Worm (Caenorhabditis elegans) whole organism, young adult: ENCODE results near the gene C37H5.5.

ENCODE experiments used
- B0019.2 ChIP-seq: fragments of 200-800 bp; sonication (Bioruptor generic); conservative IDR thresholded peaks from 2 replicates; pipeline ENCODE4 v1.3.6; 2022; ENCODE audit warnings: missing genetic modification reagents, missing genetic modification characterization, missing compliant biosample characterization
- B0336.3 ChIP-seq: fragments of 200-800 bp; sonication (Bioruptor generic); IDR thresholded peaks from 2 replicates; pipeline ENCODE4 v1.3.6; 2022; ENCODE audit warnings: missing genetic modification characterization, missing compliant biosample characterization
- C17E4.6 ChIP-seq: fragments of 200-800 bp; sonication (Bioruptor generic); IDR thresholded peaks from 2 replicates; pipeline ENCODE4 v1.3.6; 2022; ENCODE audit warnings: missing genetic modification reagents, missing genetic modification characterization, missing compliant biosample characterization
- F10E7.11 ChIP-seq: sonication (generic microtip); optimal IDR thresholded peaks from 2 replicates; lab custom pipeline; 2017; ENCODE audit warnings: mild to moderate bottlenecking, missing genetic modification characterization, moderate library complexity, missing compliant biosample characterization
- F23B12.7 ChIP-seq: sonication (generic microtip); optimal IDR thresholded peaks from 2 replicates; lab custom pipeline; 2017; ENCODE audit warnings: missing genetic modification characterization, mild to moderate bottlenecking, missing compliant biosample characterization, antibody characterized with exemption, moderate library complexity; ENCODE audit not compliant: insufficient read depth
- F37B4.10 ChIP-seq: fragments of 200-800 bp; sonication (Bioruptor generic); IDR thresholded peaks from 2 replicates; pipeline ENCODE4 v1.3.6; 2022; ENCODE audit warnings: missing genetic modification characterization, missing compliant biosample characterization
- F39B2.1 ChIP-seq: fragments of 200-800 bp; sonication (Bioruptor generic); IDR thresholded peaks from 2 replicates; pipeline ENCODE4 v1.3.6; 2022; ENCODE audit warnings: missing genetic modification reagents, missing genetic modification characterization, missing compliant biosample characterization
- F52B5.7 ChIP-seq: sonication (generic microtip); optimal IDR thresholded peaks from 2 replicates; lab custom pipeline; 2016; ENCODE audit warnings: mild to moderate bottlenecking, missing genetic modification characterization, missing compliant biosample characterization
- F57A8.1 ChIP-seq: fragments of 200-800 bp; sonication (Bioruptor generic); optimal IDR thresholded peaks from 2 replicates; lab custom pipeline; 2018; ENCODE audit warnings: mild to moderate bottlenecking, missing genetic modification characterization, moderate library complexity, missing compliant biosample characterization
- T07F8.4 ChIP-seq: sonication (generic microtip); optimal IDR thresholded peaks from 2 replicates; lab custom pipeline; 2016; ENCODE audit warnings: mild to moderate bottlenecking, missing genetic modification characterization, moderate library complexity, missing compliant biosample characterization
- T26A5.8 ChIP-seq: sonication (generic microtip); optimal IDR thresholded peaks from 2 replicates; lab custom pipeline; 2016; ENCODE audit warnings: missing genetic modification characterization, missing compliant biosample characterization
- Y53G8AR.9 ChIP-seq: fragments of 200-800 bp; sonication (Bioruptor generic); conservative IDR thresholded peaks from 2 replicates; pipeline ENCODE4 v1.3.6; 2022; ENCODE audit warnings: missing genetic modification reagents, missing genetic modification characterization, missing compliant biosample characterization
- ZK185.1 ChIP-seq: sonication (generic microtip); optimal IDR thresholded peaks from 2 replicates; lab custom pipeline; 2016; ENCODE audit warnings: mild to moderate bottlenecking, missing genetic modification characterization, missing compliant biosample characterization; ENCODE audit not compliant: poor library complexity, severe bottlenecking
- ama-1 ChIP-seq, 3 experiments: fragments of 150-350 bp in 1 of 3; sonication (generic microtip) in 2 of 3; optimal IDR thresholded peaks; 2 replicates each; lab custom pipeline; 2014 to 2018; ENCODE audit warnings: missing biosample characterization in 2 of 3, missing genetic modification characterization in 2 of 3, missing genetic modification reagents in 2 of 3
- athp-1 ChIP-seq: sonication (generic microtip); optimal IDR thresholded peaks from 2 replicates; lab custom pipeline; 2017; ENCODE audit warnings: mild to moderate bottlenecking, missing genetic modification characterization, missing compliant biosample characterization
- attf-5 ChIP-seq: fragments of 200-800 bp; sonication (Bioruptor generic); optimal IDR thresholded peaks from 2 replicates; lab custom pipeline; 2018; ENCODE audit warnings: mild to moderate bottlenecking, missing genetic modification characterization, missing compliant biosample characterization
- bed-2 ChIP-seq: fragments of 200-800 bp; sonication (Bioruptor generic); IDR thresholded peaks from 2 replicates; pipeline ENCODE4 v1.3.6; 2022; ENCODE audit warnings: missing genetic modification reagents, missing genetic modification characterization, missing compliant biosample characterization
- cebp-1 ChIP-seq, 2 experiments: fragments of 200-800 bp in 1 of 2; sonication (Bioruptor generic) in 1 of 2; sonication (generic microtip) in 1 of 2; IDR thresholded peaks in 1 of 2; optimal IDR thresholded peaks in 1 of 2; 2 replicates each; pipeline versions ENCODE4 v1.3.6 to Lab custom; 2017 to 2022; ENCODE audit warnings: missing compliant biosample characterization in 2 of 2, missing genetic modification characterization in 2 of 2, mild to moderate bottlenecking in 1 of 2, missing genetic modification reagents in 1 of 2, moderate library complexity in 1 of 2
- cebp-2 ChIP-seq: fragments of 200-800 bp; sonication (Bioruptor generic); IDR thresholded peaks from 2 replicates; pipeline ENCODE4 v1.3.6; 2022; ENCODE audit warnings: missing genetic modification characterization, missing compliant biosample characterization
- ceh-79 ChIP-seq: sonication (generic microtip); optimal IDR thresholded peaks from 2 replicates; lab custom pipeline; 2017; ENCODE audit warnings: mild to moderate bottlenecking, missing genetic modification characterization, missing compliant biosample characterization
- ceh-91 ChIP-seq: fragments of 200-800 bp; sonication (Bioruptor generic); IDR thresholded peaks from 2 replicates; pipeline ENCODE4 v1.3.6; 2022; ENCODE audit warnings: missing genetic modification reagents, missing genetic modification characterization, missing compliant biosample characterization
- die-1 ChIP-seq: sonication (generic microtip); optimal IDR thresholded peaks from 2 replicates; lab custom pipeline; 2016; ENCODE audit warnings: missing genotype, mild to moderate bottlenecking, missing genetic modification characterization, missing compliant biosample characterization
- dox-1 ChIP-seq: fragments of 200-800 bp; sonication (Bioruptor generic); IDR thresholded peaks from 2 replicates; pipeline ENCODE4 v1.3.6; 2022; ENCODE audit warnings: missing genetic modification reagents, missing genetic modification characterization, missing compliant biosample characterization
- dpff-1 ChIP-seq: sonication (generic microtip); optimal IDR thresholded peaks from 2 replicates; lab custom pipeline; 2017; ENCODE audit warnings: mild to moderate bottlenecking, missing genetic modification characterization, missing compliant biosample characterization
- dpl-1 ChIP-seq: fragments of 150-350 bp; optimal IDR thresholded peaks from 2 replicates; lab custom pipeline; 2014; ENCODE audit warnings: missing biosample characterization, missing genetic modification reagents, missing genetic modification characterization
- efl-1 ChIP-seq: fragments of 150-350 bp; optimal IDR thresholded peaks from 2 replicates; lab custom pipeline; 2014; ENCODE audit warnings: missing biosample characterization, missing genetic modification reagents, missing genetic modification characterization
- egl-18 ChIP-seq: fragments of 200-800 bp; sonication (Bioruptor generic); IDR thresholded peaks from 2 replicates; pipeline ENCODE4 v1.3.6; 2022; ENCODE audit warnings: missing genetic modification reagents, missing genetic modification characterization, missing compliant biosample characterization
- gei-17 ChIP-seq: fragments of 200-800 bp; sonication (Bioruptor generic); optimal IDR thresholded peaks from 2 replicates; lab custom pipeline; 2018; ENCODE audit warnings: mild to moderate bottlenecking, missing genetic modification characterization, missing compliant biosample characterization
- hlh-26 ChIP-seq: fragments of 200-800 bp; sonication (Bioruptor generic); conservative IDR thresholded peaks from 2 replicates; pipeline ENCODE4 v1.3.6; 2022; ENCODE audit warnings: missing genetic modification reagents, missing genetic modification characterization, missing compliant biosample characterization
- hmg-1.2 ChIP-seq: fragments of 200-800 bp; sonication (Bioruptor generic); IDR thresholded peaks from 2 replicates; pipeline ENCODE4 v1.3.6; 2022; ENCODE audit warnings: missing genetic modification reagents, missing genetic modification characterization, missing compliant biosample characterization
- hmg-20 ChIP-seq: fragments of 200-800 bp; sonication (Bioruptor generic); IDR thresholded peaks from 2 replicates; pipeline ENCODE4 v1.3.6; 2022; ENCODE audit warnings: missing genetic modification reagents, missing genetic modification characterization, missing compliant biosample characterization
- let-607 ChIP-seq, 2 experiments: fragments of 200-800 bp in 1 of 2; sonication (Bioruptor generic) in 1 of 2; sonication (generic microtip) in 1 of 2; optimal IDR thresholded peaks; 2 replicates each; lab custom pipeline; 2016 to 2018; ENCODE audit warnings: mild to moderate bottlenecking in 2 of 2, missing compliant biosample characterization in 2 of 2, missing genetic modification characterization in 2 of 2, moderate library complexity in 2 of 2, missing genotype in 1 of 2
- lin-35 ChIP-seq, 3 experiments: fragments of 150-350 bp in 2 of 3; sonication (generic microtip) in 1 of 3; optimal IDR thresholded peaks; 2 replicates each; lab custom pipeline; 2014 to 2018; ENCODE audit warnings: missing biosample characterization in 3 of 3, missing genetic modification characterization in 3 of 3, missing genetic modification reagents in 3 of 3
- lin-54 ChIP-seq: fragments of 200-800 bp; sonication (Bioruptor generic); optimal IDR thresholded peaks from 2 replicates; lab custom pipeline; 2018; ENCODE audit warnings: mild to moderate bottlenecking, missing genetic modification characterization, missing compliant biosample characterization
- lir-1 ChIP-seq: fragments of 200-800 bp; sonication (Bioruptor generic); conservative IDR thresholded peaks from 2 replicates; pipeline ENCODE4 v1.3.6; 2022; ENCODE audit warnings: missing genetic modification reagents, missing genetic modification characterization, missing compliant biosample characterization
- mcd-1 ChIP-seq: fragments of 200-800 bp; sonication (Bioruptor generic); IDR thresholded peaks from 2 replicates; pipeline ENCODE4 v1.3.6; 2022; ENCODE audit warnings: missing genetic modification reagents, missing genetic modification characterization, missing compliant biosample characterization
- mes-4 ChIP-seq: sonication (generic microtip); optimal IDR thresholded peaks from 2 replicates; lab custom pipeline; 2016; ENCODE audit warnings: missing genotype, missing genetic modification characterization, missing compliant biosample characterization
- nhr-27 ChIP-seq: fragments of 200-800 bp; sonication (Bioruptor generic); optimal IDR thresholded peaks from 2 replicates; lab custom pipeline; 2018; ENCODE audit warnings: mild to moderate bottlenecking, missing genetic modification characterization, moderate library complexity, missing compliant biosample characterization
- pbrm-1 ChIP-seq: fragments of 200-800 bp; sonication (Bioruptor generic); IDR thresholded peaks from 2 replicates; pipeline ENCODE4 v1.3.6; 2022; ENCODE audit warnings: missing genetic modification reagents, missing genetic modification characterization, missing compliant biosample characterization
- pha-4 ChIP-seq: fragments of 150-350 bp; sonication (generic microtip); optimal IDR thresholded peaks from 2 replicates; lab custom pipeline; 2014; ENCODE audit warnings: missing biosample characterization, missing genetic modification reagents, missing genetic modification characterization
- sdz-38 ChIP-seq: sonication (generic microtip); optimal IDR thresholded peaks from 2 replicates; lab custom pipeline; 2016; ENCODE audit warnings: missing genotype, missing genetic modification characterization, missing compliant biosample characterization
- snpc-3.4 ChIP-seq: sonication (generic microtip); optimal IDR thresholded peaks from 2 replicates; lab custom pipeline; 2017; ENCODE audit warnings: missing genetic modification characterization, mild to moderate bottlenecking, missing compliant biosample characterization, antibody characterized with exemption, moderate library complexity, missing genotype, missing genetic modification reagents
- zfh-2 ChIP-seq: fragments of 200-800 bp; sonication (Bioruptor generic); conservative IDR thresholded peaks from 2 replicates; pipeline ENCODE4 v1.3.6; 2022; ENCODE audit warnings: missing genetic modification reagents, missing genetic modification characterization, missing compliant biosample characterization
- zim-3 ChIP-seq: sonication (generic microtip); optimal IDR thresholded peaks from 2 replicates; lab custom pipeline; 2017; ENCODE audit warnings: mild to moderate bottlenecking, missing genetic modification characterization, moderate library complexity, missing compliant biosample characterization
- ztf-25 ChIP-seq: fragments of 200-800 bp; sonication (Bioruptor generic); IDR thresholded peaks from 2 replicates; pipeline ENCODE4 v1.3.6; 2022; ENCODE audit warnings: missing genetic modification reagents, missing genetic modification characterization, missing compliant biosample characterization
- ztf-28 ChIP-seq: fragments of 200-800 bp; sonication (Bioruptor generic); IDR thresholded peaks from 2 replicates; pipeline ENCODE4 v1.3.6; 2022; ENCODE audit warnings: missing genetic modification reagents, missing genetic modification characterization, missing compliant biosample characterization

Gene C37H5.5

DNA sequence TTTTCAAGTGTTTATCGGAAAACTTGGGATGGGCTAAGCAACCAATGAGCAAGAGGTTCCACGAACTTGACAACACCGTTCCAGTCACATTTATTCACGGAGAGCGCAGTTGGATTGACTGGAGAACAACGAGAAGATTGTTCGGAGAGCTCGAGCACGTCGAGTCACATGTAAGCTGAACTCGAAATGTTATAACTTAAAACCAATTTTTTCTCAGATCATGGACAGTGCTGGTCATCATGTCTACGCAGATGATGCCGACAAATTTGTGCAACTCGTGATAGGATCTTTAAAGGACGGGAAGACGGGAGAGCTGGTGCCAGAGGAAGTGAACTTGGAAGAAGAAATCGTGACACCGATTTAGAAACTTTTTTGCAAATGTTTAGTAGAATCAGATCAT lies 19.3 kb downstream of the C37H5.5 start:
- TF ChIP-seq Y53G8AR.9 (no peak), die-1 (tag; lab: Kevin White, UChicago) (no peak), egl-18 (GFP tag; lab: Robert Waterston, UW) (no peak), ztf-25 (GFP tag; lab: Robert Waterston, UW) (no peak), dpff-1 (tag; lab: Kevin White, UChicago) (no peak), ztf-28 (GFP tag; lab: Robert Waterston, UW) (no peak), C17E4.6 (GFP tag; lab: Robert Waterston, UW) (no peak)

DNA sequence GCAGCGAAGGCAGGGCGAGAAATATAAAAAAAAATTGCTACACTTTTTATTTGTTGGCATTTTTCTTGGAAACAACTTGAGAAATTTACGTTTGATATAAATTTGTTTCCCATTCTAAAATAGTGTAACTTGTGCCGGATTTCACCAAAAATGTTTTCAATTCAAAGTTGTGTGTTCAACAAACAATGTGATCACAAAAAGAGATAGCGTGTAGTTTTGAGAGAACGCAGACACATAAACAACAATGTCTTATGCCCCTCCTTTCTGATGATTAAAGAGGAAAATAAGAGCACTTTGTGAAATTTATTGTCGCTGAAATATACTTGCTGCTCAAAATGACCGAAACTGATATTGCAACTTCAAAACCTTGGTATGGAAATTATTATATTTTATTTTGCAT lies 20.3 kb downstream of the C37H5.5 start, which contains the start of gene abhd-5.1:
Gene abhd-5.1, plus strand, starts transcription at position 230 of the 400 bp plus-strand sequence.
- TF ChIP-seq pbrm-1 (0 out of 2 replicates have a peak, but pooled peaks have one; percentile 37), hlh-26 (GFP tag; lab: Robert Waterston, UW) (no peak), bed-2 (GFP tag; lab: Robert Waterston, UW) (no peak), lin-54 (GFP tag; lab: Kevin White, UChicago) (no peak), ZK185.1 (tag; lab: Kevin White, UChicago) (no peak), T26A5.8 (tag; lab: Kevin White, UChicago) (no peak), nhr-27 (no peak), cebp-2 (no peak), F10E7.11 (tag; lab: Kevin White, UChicago) (no peak), dox-1 (no peak), sdz-38 (tag; lab: Kevin White, UChicago) (no peak), attf-5 (GFP tag; lab: Kevin White, UChicago) (peak; percentile 1), ceh-91 (no peak), athp-1 (tag; lab: Kevin White, UChicago) (no peak), F52B5.7 (tag; lab: Kevin White, UChicago) (no peak), F23B12.7 (tag; lab: Kevin White, UChicago) (no peak), Y53G8AR.9 (no peak), B0336.3 (GFP tag; lab: Robert Waterston, UW) (0 out of 2 replicates have a peak, but pooled peaks have one; percentile 22), pha-4 (tag; lab: Kevin White, UChicago) (no peak), B0019.2 (GFP tag; lab: Robert Waterston, UW) (no peak), F39B2.1 (no peak), ama-1 (optimal IDR thresholded peaks at IDR 0.05; lab: Kevin White, UChicago) (no peak), ama-1 (GFP tag; optimal IDR thresholded peaks at IDR 0.05; lab: Kevin White, UChicago) (no peak), lir-1 (GFP tag; lab: Robert Waterston, UW) (no peak), zfh-2 (GFP tag; lab: Robert Waterston, UW) (no peak), lin-35 (GFP tag; optimal IDR thresholded peaks at IDR 0.05; lab: Kevin White, UChicago) (peak in 1 of 3 experiments; percentile 8), mes-4 (no peak), dpl-1 (GFP tag; lab: Kevin White, UChicago) (no peak), C17E4.6 (GFP tag; lab: Robert Waterston, UW) (no peak), F37B4.10 (no peak), let-607 (tag; optimal IDR thresholded peaks at IDR 0.05; lab: Kevin White, UChicago) (no peak), efl-1 (GFP tag; lab: Kevin White, UChicago) (no peak), ceh-79 (tag; lab: Kevin White, UChicago) (no peak), mcd-1 (GFP tag; lab: Robert Waterston, UW) (no peak), dpff-1 (tag; lab: Kevin White, UChicago) (no peak), die-1 (tag; lab: Kevin White, UChicago) (no peak), snpc-3.4 (tag; lab: Kevin White, UChicago) (no peak), hmg-1.2 (GFP tag; lab: Robert Waterston, UW) (peak; percentile 84), F57A8.1 (GFP tag; lab: Kevin White, UChicago) (no peak), ztf-25 (GFP tag; lab: Robert Waterston, UW) (no peak), zim-3 (tag; lab: Kevin White, UChicago) (no peak), gei-17 (GFP tag; lab: Kevin White, UChicago) (no peak), cebp-1 (GFP tag; IDR thresholded peaks at IDR 0.05; lab: Robert Waterston, UW) (no peak), cebp-1 (tag; optimal IDR thresholded peaks at IDR 0.05; lab: Kevin White, UChicago) (peak; percentile 41), hmg-20 (GFP tag; lab: Robert Waterston, UW) (no peak), T07F8.4 (tag; lab: Kevin White, UChicago) (no peak)
